Fruit fly (Drosophila melanogaster) whole organism, embryonic: ENCODE measurements around the gene CG15643.

Source experiments
- Abd-B ChIP-seq: fragments of 200-800 bp; sonication (Bioruptor generic); optimal IDR thresholded peaks from 2 replicates; lab custom pipeline; 2018; ENCODE audit warnings: missing biosample characterization, mild to moderate bottlenecking, missing genetic modification characterization, moderate library complexity
- CG10147 ChIP-seq: fragments of 200-800 bp; sonication (Bioruptor generic); optimal IDR thresholded peaks from 2 replicates; lab custom pipeline; 2019; ENCODE audit warnings: missing biosample characterization, mild to moderate bottlenecking, missing genetic modification characterization, moderate library complexity
- CG10654 ChIP-seq: fragments of 200-800 bp; sonication (Bioruptor generic); optimal IDR thresholded peaks from 2 replicates; lab custom pipeline; 2016; ENCODE audit warnings: missing biosample characterization, missing genetic modification characterization
- CG10979 ChIP-seq: fragments of 200-800 bp; sonication (Bioruptor generic); optimal IDR thresholded peaks from 2 replicates; lab custom pipeline; 2018; ENCODE audit warnings: missing biosample characterization, mild to moderate bottlenecking, missing genetic modification characterization, moderate library complexity
- CG11398 ChIP-seq: fragments of 200-800 bp; sonication (Bioruptor generic); optimal IDR thresholded peaks from 2 replicates; lab custom pipeline; 2016; ENCODE audit warnings: missing biosample characterization, missing genetic modification characterization
- CG13424 ChIP-seq: fragments of 200-800 bp; sonication (Bioruptor generic); optimal IDR thresholded peaks from 2 replicates; lab custom pipeline; 2019; ENCODE audit warnings: missing biosample characterization, mild to moderate bottlenecking, missing genetic modification characterization, moderate library complexity
- CG15514 ChIP-seq: fragments of 200-800 bp; sonication (Bioruptor generic); optimal IDR thresholded peaks from 3 replicates; lab custom pipeline; 2017; ENCODE audit warnings: missing biosample characterization, missing genetic modification characterization, mild to moderate bottlenecking, moderate library complexity, missing genetic modification reagents
- CG16779 ChIP-seq: fragments of 200-800 bp; sonication (Bioruptor generic); IDR thresholded peaks from 2 replicates; pipeline ENCODE4 v1.3.6; 2022; ENCODE audit warnings: missing biosample characterization, missing genetic modification characterization
- CG18262 ChIP-seq: fragments of 200-800 bp; optimal IDR thresholded peaks from 3 replicates; lab custom pipeline; 2019; ENCODE audit warnings: missing biosample characterization, mild to moderate bottlenecking, missing genetic modification characterization, moderate library complexity
- CG18619 ChIP-seq: fragments of 200-800 bp; sonication (Bioruptor generic); optimal IDR thresholded peaks from 3 replicates; lab custom pipeline; 2017; ENCODE audit warnings: missing biosample characterization, mild to moderate bottlenecking, missing genetic modification characterization
- CG2116 ChIP-seq: fragments of 200-800 bp; sonication (Bioruptor generic); optimal IDR thresholded peaks from 3 replicates; lab custom pipeline; 2018; ENCODE audit warnings: missing biosample characterization, mild to moderate bottlenecking, missing genetic modification characterization
- CG2199 ChIP-seq: fragments of 200-800 bp; sonication (Bioruptor generic); IDR thresholded peaks from 3 replicates; pipeline ENCODE4 v1.3.6; 2022; ENCODE audit warnings: missing biosample characterization, missing genetic modification characterization
- CG2712 ChIP-seq: fragments of 200-800 bp; optimal IDR thresholded peaks from 3 replicates; lab custom pipeline; 2019; ENCODE audit warnings: missing biosample characterization, mild to moderate bottlenecking, missing genetic modification characterization, moderate library complexity
- CG3407 ChIP-seq: fragments of 200-800 bp; sonication (Bioruptor generic); optimal IDR thresholded peaks from 2 replicates; lab custom pipeline; 2018; ENCODE audit warnings: missing biosample characterization, mild to moderate bottlenecking, missing genetic modification characterization
- CG3838 ChIP-seq: fragments of 200-800 bp; sonication (Bioruptor generic); optimal IDR thresholded peaks from 3 replicates; lab custom pipeline; 2016; ENCODE audit warnings: missing biosample characterization, missing genetic modification characterization
- CG4707 ChIP-seq: fragments of 200-800 bp; sonication (Bioruptor generic); optimal IDR thresholded peaks from 2 replicates; lab custom pipeline; 2018; ENCODE audit warnings: missing biosample characterization, mild to moderate bottlenecking, missing genetic modification characterization, moderate library complexity
- CG5180 ChIP-seq: fragments of 200-800 bp; sonication (Bioruptor generic); optimal IDR thresholded peaks from 3 replicates; lab custom pipeline; 2017; ENCODE audit warnings: missing biosample characterization, missing genetic modification characterization, mild to moderate bottlenecking, moderate library complexity, missing genetic modification reagents
- CG6683 ChIP-seq: fragments of 200-800 bp; sonication (Bioruptor generic); optimal IDR thresholded peaks from 2 replicates; lab custom pipeline; 2017; ENCODE audit warnings: missing biosample characterization, mild to moderate bottlenecking, missing genetic modification characterization, missing genetic modification reagents
- CG7786 ChIP-seq: fragments of 200-800 bp; sonication (Bioruptor generic); optimal IDR thresholded peaks from 2 replicates; lab custom pipeline; 2016; ENCODE audit warnings: missing biosample characterization, missing genetic modification characterization
- CG8765 ChIP-seq: fragments of 200-800 bp; sonication (Bioruptor generic); IDR thresholded peaks from 2 replicates; pipeline ENCODE4 v1.3.6; 2022; ENCODE audit warnings: missing biosample characterization, missing genetic modification characterization
- CG9932 ChIP-seq: fragments of 200-800 bp; sonication (Bioruptor generic); IDR thresholded peaks from 2 replicates; pipeline ENCODE4 v1.3.6; 2022; ENCODE audit warnings: missing biosample characterization, missing genetic modification characterization
- D19A ChIP-seq: fragments of 200-800 bp; optimal IDR thresholded peaks from 3 replicates; lab custom pipeline; 2019; ENCODE audit warnings: missing biosample characterization, mild to moderate bottlenecking, missing genetic modification characterization, moderate library complexity
- D19B ChIP-seq: fragments of 200-800 bp; sonication (Bioruptor generic); optimal IDR thresholded peaks from 2 replicates; lab custom pipeline; 2017; ENCODE audit warnings: missing biosample characterization, mild to moderate bottlenecking, missing genetic modification characterization
- Dip3 ChIP-seq: fragments of 200-800 bp; sonication (Bioruptor generic); optimal IDR thresholded peaks from 3 replicates; lab custom pipeline; 2016; ENCODE audit warnings: missing biosample characterization, missing genetic modification characterization
- Ets65A ChIP-seq: fragments of 200-800 bp; sonication (Bioruptor generic); peaks from one replicate; lab custom pipeline; 2016; ENCODE audit warnings: missing biosample characterization, missing genetic modification characterization
- Fer2 ChIP-seq: fragments of 200-800 bp; sonication (Bioruptor generic); optimal IDR thresholded peaks from 2 replicates; lab custom pipeline; 2018; ENCODE audit warnings: missing biosample characterization, mild to moderate bottlenecking, missing genetic modification characterization, moderate library complexity
- Hr51 ChIP-seq, 2 experiments: fragments of 200-800 bp; sonication (Bioruptor generic); optimal IDR thresholded peaks; 2 replicates in 1 of 2; 3 replicates in 1 of 2; lab custom pipeline; 2016 to 2018; ENCODE audit warnings: missing biosample characterization in 2 of 2, missing genetic modification characterization in 2 of 2, mild to moderate bottlenecking in 1 of 2, moderate library complexity in 1 of 2
- bcd ChIP-seq: fragments of 200-800 bp; sonication (Bioruptor generic); optimal IDR thresholded peaks from 2 replicates; lab custom pipeline; 2017; ENCODE audit warnings: missing biosample characterization, mild to moderate bottlenecking, missing genetic modification characterization
- cad ChIP-seq: fragments of >200 bp; optimal IDR thresholded peaks from 2 replicates; lab custom pipeline; 2017; ENCODE audit warnings: missing biosample characterization, missing genetic modification characterization
- crol ChIP-seq: fragments of 200-800 bp; sonication (Bioruptor generic); IDR thresholded peaks from 2 replicates; pipeline ENCODE4 v1.3.6; 2022; ENCODE audit warnings: missing biosample characterization, missing genetic modification characterization
- dati ChIP-seq: fragments of 200-800 bp; sonication (Bioruptor generic); IDR thresholded peaks from 2 replicates; pipeline ENCODE4 v1.3.6; 2022; ENCODE audit warnings: missing biosample characterization, missing genetic modification characterization
- emc ChIP-seq: fragments of 200-800 bp; sonication (Bioruptor generic); optimal IDR thresholded peaks from 2 replicates; lab custom pipeline; 2016; ENCODE audit warnings: missing biosample characterization, missing genetic modification characterization
- gem ChIP-seq: fragments of 200-800 bp; sonication (Bioruptor generic); optimal IDR thresholded peaks from 2 replicates; lab custom pipeline; 2019; ENCODE audit warnings: missing biosample characterization, mild to moderate bottlenecking, missing genetic modification characterization, moderate library complexity
- gfzf ChIP-seq: fragments of 200-800 bp; sonication (Bioruptor generic); optimal IDR thresholded peaks from 2 replicates; lab custom pipeline; 2016; ENCODE audit warnings: missing biosample characterization, mild to moderate bottlenecking, missing genetic modification characterization, moderate library complexity
- knrl ChIP-seq: fragments of 200-800 bp; sonication (Bioruptor generic); IDR thresholded peaks from 3 replicates; pipeline ENCODE4 v1.3.6; 2022; ENCODE audit warnings: missing biosample characterization, missing genetic modification characterization; ENCODE audit not compliant: partially characterized antibody
- lola ChIP-seq, 3 experiments: fragments of >200 bp in 2 of 3; fragments of 200-800 bp in 1 of 3; sonication (Bioruptor generic) in 1 of 3; optimal IDR thresholded peaks; 2 replicates each; lab custom pipeline; 2017 to 2019; ENCODE audit warnings: missing biosample characterization in 3 of 3, missing genetic modification characterization in 3 of 3, mild to moderate bottlenecking in 1 of 3, moderate library complexity in 1 of 3
- nerfin-2 ChIP-seq: fragments of 200-800 bp; sonication (Bioruptor generic); IDR thresholded peaks from 2 replicates; pipeline ENCODE4 v1.3.6; 2022; ENCODE audit warnings: missing biosample characterization, missing genetic modification characterization; ENCODE audit not compliant: partially characterized antibody
- odd ChIP-seq: fragments of 200-800 bp; sonication (Bioruptor generic); optimal IDR thresholded peaks from 2 replicates; lab custom pipeline; 2017; ENCODE audit warnings: missing biosample characterization, mild to moderate bottlenecking, missing genetic modification characterization
- pan ChIP-seq, 4 experiments: fragments of >200 bp in 3 of 4; fragments of 200-800 bp in 1 of 4; sonication (Bioruptor generic) in 1 of 4; optimal IDR thresholded peaks in 3 of 4; IDR thresholded peaks in 1 of 4; 2 replicates each; pipeline versions ENCODE4 v1.3.6 to Lab custom; 2017 to 2022; ENCODE audit warnings: missing biosample characterization in 2 of 4, missing genetic modification characterization in 2 of 4, mixed read lengths in 1 of 4
- phol ChIP-seq: fragments of 200-800 bp; sonication (Bioruptor generic); optimal IDR thresholded peaks from 3 replicates; lab custom pipeline; 2018; ENCODE audit warnings: missing biosample characterization, mild to moderate bottlenecking, missing genetic modification characterization, moderate library complexity
- pum ChIP-seq: fragments of 200-800 bp; sonication (Bioruptor generic); optimal IDR thresholded peaks from 2 replicates; lab custom pipeline; 2016; ENCODE audit warnings: missing biosample characterization, missing genetic modification characterization
- row ChIP-seq: fragments of 200-800 bp; sonication (Bioruptor generic); IDR thresholded peaks from 3 replicates; pipeline ENCODE4 v1.3.6; 2022; ENCODE audit warnings: missing biosample characterization, missing genetic modification characterization
- sens ChIP-seq: fragments of 200-800 bp; sonication (Bioruptor generic); peaks from one replicate; lab custom pipeline; 2016; ENCODE audit warnings: missing biosample characterization, missing genetic modification characterization
- sima ChIP-seq: fragments of 200-800 bp; sonication (Bioruptor generic); optimal IDR thresholded peaks from 2 replicates; lab custom pipeline; 2016; ENCODE audit warnings: missing biosample characterization, missing genetic modification characterization
- slou ChIP-seq: fragments of 200-800 bp; sonication (Bioruptor generic); optimal IDR thresholded peaks from 3 replicates; lab custom pipeline; 2016; ENCODE audit warnings: missing biosample characterization, missing genetic modification characterization
- sug ChIP-seq: fragments of 200-800 bp; optimal IDR thresholded peaks from 2 replicates; lab custom pipeline; 2019; ENCODE audit warnings: missing biosample characterization, mild to moderate bottlenecking, missing genetic modification characterization, moderate library complexity
- tap ChIP-seq: fragments of 200-800 bp; optimal IDR thresholded peaks from 3 replicates; lab custom pipeline; 2019; ENCODE audit warnings: missing biosample characterization, mild to moderate bottlenecking, missing genetic modification characterization, moderate library complexity
- twi ChIP-seq: fragments of 200-800 bp; optimal IDR thresholded peaks from 2 replicates; lab custom pipeline; 2019; ENCODE audit warnings: missing biosample characterization, mild to moderate bottlenecking, missing genetic modification characterization, moderate library complexity

The CG15643 gene

dm6 chrX:15554256-15554678 is 17.7 kb downstream of the CG15643 start, which contains the start of gene Ac13E (continued):
- TF ChIP-seq CG13424 (tag; lab: Kevin White, UChicago) (peak; percentile 91), dati (GFP tag; lab: Robert Waterston, UW) (peak; percentile 45; the same call in 1 of the 2 replicates), CG2116 (GFP tag; lab: Kevin White, UChicago) (peak; percentile 67), CG7786 (GFP tag; lab: Kevin White, UChicago) (peak; percentile 75), crol (GFP tag; lab: Robert Waterston, UW) (0 out of 2 replicates have a peak, but pooled peaks have one; percentile 16), sima (GFP tag; lab: Kevin White, UChicago) (peak; percentile 15), twi (tag; lab: Kevin White, UChicago) (peak; percentile 77), CG10654 (peak; percentile 77), CG6683 (GFP tag; lab: Kevin White, UChicago) (peak; percentile 83), pan (optimal IDR thresholded peaks at IDR 0.05; lab: Kevin White, UChicago) (no peak), pan (GFP tag; optimal IDR thresholded peaks at IDR 0.05 in 1 of 2, IDR thresholded peaks at IDR 0.05 in 1 of 2) (peak in 1 of 2 experiments; percentile 87), slou (peak; percentile 78), Abd-B (GFP tag; lab: Kevin White, UChicago) (peak; percentile 84), tap (tag; lab: Kevin White, UChicago) (peak; percentile 79), Hr51 (GFP tag; optimal IDR thresholded peaks at IDR 0.05; lab: Kevin White, UChicago) (peak; percentile 83 to 91), CG9932 (GFP tag; lab: Robert Waterston, UW) (peak; percentile 90), CG18619 (GFP tag; lab: Kevin White, UChicago) (peak; percentile 91), pum (GFP tag; lab: Kevin White, UChicago) (peak; percentile 73), bcd (GFP tag; lab: Kevin White, UChicago) (peak; percentile 88), Fer2 (tag; lab: Kevin White, UChicago) (peak; percentile 70), CG2199 (GFP tag; lab: Robert Waterston, UW) (no peak)
- TF ChIP-seq, all 482 proteins: peak for 437

DNA sequence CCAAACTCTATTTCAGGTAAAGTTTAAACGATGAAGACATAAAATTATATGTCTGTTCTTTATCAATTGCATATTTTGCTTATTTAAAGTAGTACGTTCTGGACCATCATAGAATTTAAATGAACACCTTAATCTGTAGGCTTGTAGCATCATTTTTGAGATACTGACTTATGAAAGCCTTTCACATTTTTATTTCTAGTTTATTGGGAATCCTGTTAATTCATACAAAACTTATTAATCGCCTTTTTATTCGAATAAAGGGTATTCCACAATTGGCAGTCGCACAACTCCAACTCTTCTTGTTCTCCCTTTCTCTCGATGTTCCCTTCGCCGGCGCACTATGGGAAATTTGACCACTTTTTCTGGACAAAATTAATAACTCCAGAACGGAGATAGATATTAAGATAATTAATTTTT is 19.5 kb downstream of the CG15643 start:
- TF ChIP-seq Dip3 (GFP tag; lab: Kevin White, UChicago) (no peak), CG15514 (no peak), row (GFP tag; lab: Robert Waterston, UW) (peak; percentile 28; the same call in 1 of the 3 replicates), emc (GFP tag; lab: Kevin White, UChicago) (no peak), CG4707 (peak; percentile 56), phol (peak; percentile 13), CG10979 (tag; lab: Kevin White, UChicago) (peak; percentile 38), knrl (GFP tag; lab: Robert Waterston, UW) (no peak), CG11398 (GFP tag; lab: Kevin White, UChicago) (no peak), CG3838 (GFP tag; lab: Kevin White, UChicago) (no peak), CG9932 (GFP tag; lab: Robert Waterston, UW) (no peak), cad (GFP tag; lab: Kevin White, UChicago) (no peak), nerfin-2 (GFP tag; lab: Robert Waterston, UW) (no peak), D19A (tag; lab: Kevin White, UChicago) (peak; percentile 50), CG18262 (tag; lab: Kevin White, UChicago) (peak; percentile 33), CG10147 (no peak), sens (GFP tag; lab: Kevin White, UChicago) (peak; percentile 71), lola (GFP tag; optimal IDR thresholded peaks at IDR 0.05; lab: Kevin White, UChicago) (peak in 1 of 3 experiments; percentile 31), CG2712 (tag; lab: Kevin White, UChicago) (peak; percentile 13), Ets65A (GFP tag; lab: Kevin White, UChicago) (peak; percentile 57), D19B (peak; percentile 32), sug (no peak), CG8765 (GFP tag; lab: Robert Waterston, UW) (no peak), CG16779 (no peak), CG13424 (tag; lab: Kevin White, UChicago) (no peak), CG3407 (GFP tag; lab: Kevin White, UChicago) (no peak), gem (tag; lab: Kevin White, UChicago) (peak; percentile 23), gfzf (GFP tag; lab: Kevin White, UChicago) (no peak), odd (GFP tag; lab: Kevin White, UChicago) (no peak), CG5180 (peak; percentile 13)
